Worm (Caenorhabditis elegans) whole organism, L4 larva: Measurements from ENCODE around the gene tmem-120.

Source experiments
- F37D6.2 ChIP-seq: sonication (generic microtip); optimal IDR thresholded peaks from 2 replicates; lab custom pipeline; 2016; ENCODE audit warnings: mild to moderate bottlenecking, missing genetic modification characterization, missing compliant biosample characterization
- Y105C5A.15 ChIP-seq: fragments of 200-800 bp; sonication (Bioruptor generic); IDR thresholded peaks from 2 replicates; pipeline ENCODE4 v1.3.6; 2022; ENCODE audit warnings: missing genetic modification characterization, missing compliant biosample characterization
- dve-1 ChIP-seq: sonication (generic microtip); optimal IDR thresholded peaks from 2 replicates; lab custom pipeline; 2017; ENCODE audit warnings: antibody characterized with exemption, mild to moderate bottlenecking, missing genetic modification characterization, missing compliant biosample characterization; ENCODE audit not compliant: insufficient read depth
- jun-1 ChIP-seq: fragments of 150-350 bp; optimal IDR thresholded peaks from 2 replicates; lab custom pipeline; 2014; ENCODE audit warnings: missing biosample characterization, missing genetic modification reagents, missing genetic modification characterization
- lsy-2 ChIP-seq, 2 experiments: fragments of 150-350 bp in 1 of 2; sonication (generic microtip) in 1 of 2; optimal IDR thresholded peaks; 2 replicates each; lab custom pipeline; 2014 to 2017; ENCODE audit warnings: missing biosample characterization in 2 of 2, missing genetic modification characterization in 2 of 2
- nhr-28 ChIP-seq: fragments of 150-350 bp; optimal IDR thresholded peaks from 2 replicates; lab custom pipeline; 2014; ENCODE audit warnings: missing biosample characterization, missing genetic modification characterization
- nhr-48 ChIP-seq: sonication (generic microtip); optimal IDR thresholded peaks from 2 replicates; lab custom pipeline; 2016; ENCODE audit warnings: mild to moderate bottlenecking, missing genetic modification characterization, missing compliant biosample characterization
- nhr-6 ChIP-seq: fragments of 150-350 bp; optimal IDR thresholded peaks from 2 replicates; lab custom pipeline; 2014; ENCODE audit warnings: missing biosample characterization, missing genetic modification characterization
- nhr-77 ChIP-seq: fragments of 150-350 bp; optimal IDR thresholded peaks from 2 replicates; lab custom pipeline; 2014; ENCODE audit warnings: missing biosample characterization, missing genetic modification characterization
- skn-1 ChIP-seq: fragments of 150-350 bp; optimal IDR thresholded peaks from 2 replicates; lab custom pipeline; 2014; ENCODE audit warnings: missing biosample characterization, missing genetic modification characterization
- unc-130 ChIP-seq: sonication (generic microtip); optimal IDR thresholded peaks from 2 replicates; lab custom pipeline; 2016; ENCODE audit warnings: missing genetic modification reagents, missing genetic modification characterization, missing compliant biosample characterization
- unc-39 ChIP-seq: sonication (generic microtip); optimal IDR thresholded peaks from 2 replicates; lab custom pipeline; 2017; ENCODE audit warnings: missing biosample characterization, missing genetic modification characterization

DNA sequence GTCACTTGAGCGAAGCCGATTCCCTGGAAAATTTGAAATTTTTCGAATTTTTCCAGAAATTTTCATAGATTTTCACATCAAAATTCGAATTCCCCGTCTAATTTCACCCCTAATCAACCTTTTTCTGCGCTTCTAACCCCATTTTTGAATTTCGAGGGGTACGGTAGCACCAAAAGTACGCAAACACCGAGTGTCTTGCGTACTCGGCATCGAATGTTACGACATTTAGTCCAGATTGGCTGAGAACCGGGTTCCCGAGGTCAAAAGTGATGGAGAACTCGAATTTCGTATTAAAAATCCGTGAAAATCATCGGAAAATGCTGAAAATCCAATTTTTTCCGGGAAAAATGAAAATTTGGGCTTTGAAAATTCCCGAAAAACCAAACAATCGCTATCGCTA, 10.6 kb upstream of the tmem-120 start:
- TF ChIP-seq nhr-28 (tag; lab: Kevin White, UChicago), result no peak
- TF ChIP-seq nhr-48, result no peak
- TF ChIP-seq unc-39 (tag; lab: Kevin White, UChicago), result no peak
- no peak for TF ChIP-seq dve-1 (tag; lab: Kevin White, UChicago)
- no peak for TF ChIP-seq skn-1 (tag; lab: Kevin White, UChicago)
- no peak for TF ChIP-seq F37D6.2
- TF ChIP-seq jun-1 (tag; lab: Kevin White, UChicago), result no peak
- TF ChIP-seq unc-130 (GFP tag; lab: Kevin White, UChicago), result no peak
- TF ChIP-seq nhr-6, result no peak
- TF ChIP-seq lsy-2 (tag; optimal IDR thresholded peaks at IDR 0.05; lab: Kevin White, UChicago), result no peak
- no peak for TF ChIP-seq nhr-77 (tag; lab: Kevin White, UChicago)
- TF ChIP-seq Y105C5A.15, result no peak
